Comparison of ENCODE assay signal across 2 fruit fly cellular contexts in the genomic region with DNA sequence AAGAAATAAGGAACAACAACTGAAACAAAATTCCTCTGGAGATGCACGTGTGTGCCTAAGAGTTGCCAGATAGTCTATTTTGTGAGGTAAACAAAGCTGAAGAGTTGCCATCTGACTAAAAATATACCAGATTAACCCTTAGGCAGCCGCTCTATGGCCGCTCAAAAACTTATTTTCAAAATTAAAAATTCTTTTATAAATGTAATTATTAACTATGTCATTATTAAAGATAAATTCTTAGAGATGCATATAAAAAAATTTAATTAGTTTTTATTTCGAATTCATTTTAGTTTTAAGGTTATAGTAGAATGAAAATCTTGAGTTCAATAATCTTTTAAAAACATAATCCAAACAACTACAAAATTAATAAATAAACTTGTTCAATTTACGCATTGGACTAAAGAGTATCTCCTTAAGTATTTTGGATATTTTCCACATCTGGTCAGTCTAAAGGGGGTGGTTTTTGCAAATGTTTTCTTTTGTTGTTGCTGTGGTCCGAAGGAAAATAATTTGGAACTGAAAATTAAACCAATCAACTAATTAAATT.
TF ChIP-seq lines count a peak whose summit lies in the region.

TSS of gene Tmx3 (plus strand) at position 442 of the 547 bp plus-strand sequence.

TF ChIP-seq in whole organism, embryonic, 481 proteins besides CTCF, POLR2A, EP300 and RAD21 (continued from another document and continues in another):
- no peak for TF ChIP-seq br (optimal IDR thresholded peaks at IDR 0.05; lab: Kevin White, UChicago)
- TF ChIP-seq ro (GFP tag; IDR thresholded peaks at IDR 0.05; lab: Robert Waterston, UW): peak; percentile 85
- TF ChIP-seq Aef1 (GFP tag; IDR thresholded peaks at IDR 0.05; lab: Robert Waterston, UW): peak; percentile 90
- TF ChIP-seq gfzf (GFP tag; optimal IDR thresholded peaks at IDR 0.05; lab: Kevin White, UChicago): peak; percentile 60
- TF ChIP-seq CG8281 (tag; optimal IDR thresholded peaks at IDR 0.05; lab: Kevin White, UChicago): peak; percentile 50
- peak; percentile 92 for TF ChIP-seq CG11085 (GFP tag; IDR thresholded peaks at IDR 0.05; lab: Robert Waterston, UW)
- peak; percentile 59 for TF ChIP-seq CG10431 (GFP tag; optimal IDR thresholded peaks at IDR 0.05; lab: Kevin White, UChicago)
- peak; percentile 32; the same call in 1 of the 3 replicates for TF ChIP-seq sr (GFP tag; IDR thresholded peaks at IDR 0.05; lab: Robert Waterston, UW)
- peak; percentile 83 for TF ChIP-seq CG4404 (GFP tag; IDR thresholded peaks at IDR 0.05; lab: Robert Waterston, UW)
- peak; percentile 70 for TF ChIP-seq Hsf (GFP tag; optimal IDR thresholded peaks at IDR 0.05; lab: Kevin White, UChicago)
- TF ChIP-seq gem (tag; optimal IDR thresholded peaks at IDR 0.05; lab: Kevin White, UChicago): peak; percentile 96
- peak; percentile 88 for TF ChIP-seq wdn (GFP tag; IDR thresholded peaks at IDR 0.05; lab: Robert Waterston, UW)
- TF ChIP-seq Gsc (GFP tag; IDR thresholded peaks at IDR 0.05; lab: Robert Waterston, UW): no peak
- TF ChIP-seq klu (GFP tag; IDR thresholded peaks at IDR 0.05; lab: Robert Waterston, UW): no peak
- TF ChIP-seq shn (GFP tag; optimal IDR thresholded peaks at IDR 0.05; lab: Kevin White, UChicago): peak; percentile 17
- TF ChIP-seq Mad (GFP tag; optimal IDR thresholded peaks at IDR 0.05; lab: Kevin White, UChicago): peak; percentile 36
- TF ChIP-seq CG9215 (GFP tag; IDR thresholded peaks at IDR 0.05; lab: Robert Waterston, UW): peak; percentile 84
- peak; percentile 87 for TF ChIP-seq CG4820 (GFP tag; optimal IDR thresholded peaks at IDR 0.05; lab: Kevin White, UChicago)
- peak; percentile 11 for TF ChIP-seq CG6854 (GFP tag; optimal IDR thresholded peaks at IDR 0.05; lab: Kevin White, UChicago)
- peak; percentile 70 for TF ChIP-seq Ravus (GFP tag; IDR thresholded peaks at IDR 0.05; lab: Robert Waterston, UW)
- TF ChIP-seq dysf (GFP tag; IDR thresholded peaks at IDR 0.05; lab: Robert Waterston, UW): peak; percentile 92; the same call in 2 of the 3 replicates
- peak in 1 of 2 experiments; percentile 90 for TF ChIP-seq bsh (GFP tag; optimal IDR thresholded peaks at IDR 0.05; lab: Kevin White, UChicago)
- TF ChIP-seq fu2 (GFP tag; optimal IDR thresholded peaks at IDR 0.05; lab: Kevin White, UChicago): peak; percentile 44
- TF ChIP-seq CG7372 (GFP tag; IDR thresholded peaks at IDR 0.05; lab: Robert Waterston, UW): peak; percentile 88
- TF ChIP-seq chif (GFP tag; optimal IDR thresholded peaks at IDR 0.05; lab: Kevin White, UChicago): peak; percentile 42 to 45
- peak; percentile 28 for TF ChIP-seq Dp (GFP tag; optimal IDR thresholded peaks at IDR 0.05; lab: Kevin White, UChicago)
- peak; percentile 79 for TF ChIP-seq CG10979 (tag; optimal IDR thresholded peaks at IDR 0.05; lab: Kevin White, UChicago)
- peak; percentile 72 for TF ChIP-seq Dip3 (GFP tag; optimal IDR thresholded peaks at IDR 0.05; lab: Kevin White, UChicago)
- TF ChIP-seq Sry-β (GFP tag; optimal IDR thresholded peaks at IDR 0.05; lab: Kevin White, UChicago): no peak
- TF ChIP-seq CG17328 (GFP tag; IDR thresholded peaks at IDR 0.05; lab: Robert Waterston, UW): peak; percentile 89
- peak; percentile 52 for TF ChIP-seq CG7271 (tag; optimal IDR thresholded peaks at IDR 0.05; lab: Kevin White, UChicago)
- peak; percentile 62 for TF ChIP-seq CG8944 (GFP tag; optimal IDR thresholded peaks at IDR 0.05; lab: Kevin White, UChicago)
- no peak; the same call in 1 of the 2 replicates for TF ChIP-seq CG17612 (GFP tag; IDR thresholded peaks at IDR 0.05; lab: Robert Waterston, UW)
- TF ChIP-seq da (GFP tag; optimal IDR thresholded peaks at IDR 0.05; lab: Kevin White, UChicago): no peak
- peak; percentile 89 for TF ChIP-seq dmrt11E (tag; optimal IDR thresholded peaks at IDR 0.05; lab: Kevin White, UChicago)
- peak; percentile 53 for TF ChIP-seq CG18764 (GFP tag; optimal IDR thresholded peaks at IDR 0.05; lab: Kevin White, UChicago)
- no peak for TF ChIP-seq CG34376 (GFP tag; optimal IDR thresholded peaks at IDR 0.05; lab: Kevin White, UChicago)
- TF ChIP-seq slp2 (GFP tag; optimal IDR thresholded peaks at IDR 0.05; lab: Kevin White, UChicago): peak; percentile 32
- TF ChIP-seq Abd-B (GFP tag; optimal IDR thresholded peaks at IDR 0.05; lab: Kevin White, UChicago): peak; percentile 90
- TF ChIP-seq hth (optimal IDR thresholded peaks at IDR 0.05; lab: Kevin White, UChicago): no peak
- TF ChIP-seq peb (GFP tag; IDR thresholded peaks at IDR 0.05; lab: Robert Waterston, UW): peak; percentile 56
- TF ChIP-seq pum (GFP tag; optimal IDR thresholded peaks at IDR 0.05; lab: Kevin White, UChicago): peak; percentile 55
- TF ChIP-seq cato (GFP tag; optimal IDR thresholded peaks at IDR 0.05; lab: Kevin White, UChicago; ENCODE audit: borderline replicate concordance): peak; percentile 73
- TF ChIP-seq CG18619 (GFP tag; optimal IDR thresholded peaks at IDR 0.05; lab: Kevin White, UChicago): peak; percentile 84
- peak; percentile 89 for TF ChIP-seq az2 (GFP tag; optimal IDR thresholded peaks at IDR 0.05; lab: Kevin White, UChicago)
- TF ChIP-seq Doc3 (GFP tag; IDR thresholded peaks at IDR 0.05; lab: Robert Waterston, UW; ENCODE audit: partially characterized antibody): no peak
- TF ChIP-seq CG34422 (GFP tag; IDR thresholded peaks at IDR 0.05; lab: Robert Waterston, UW): peak; percentile 96
- peak; percentile 95 for TF ChIP-seq Dbx (GFP tag; IDR thresholded peaks at IDR 0.05; lab: Robert Waterston, UW)
- TF ChIP-seq Sox100B (GFP tag; optimal IDR thresholded peaks at IDR 0.05; lab: Kevin White, UChicago): peak; percentile 75
- peak in 1 of 2 experiments; percentile 58 for TF ChIP-seq insv (GFP tag; optimal IDR thresholded peaks at IDR 0.05; lab: Kevin White, UChicago)
- TF ChIP-seq HLHmδ (GFP tag; optimal IDR thresholded peaks at IDR 0.05; lab: Kevin White, UChicago): no peak
- no peak for TF ChIP-seq CG12769 (tag; optimal IDR thresholded peaks at IDR 0.05; lab: Kevin White, UChicago)
- peak; percentile 88 for TF ChIP-seq zfh1 (GFP tag; IDR thresholded peaks at IDR 0.05; lab: Robert Waterston, UW)
- TF ChIP-seq gce (GFP tag; IDR thresholded peaks at IDR 0.05; lab: Robert Waterston, UW): peak; percentile 76; the same call in 2 of the 3 replicates
- TF ChIP-seq CG9932 (GFP tag; IDR thresholded peaks at IDR 0.05; lab: Robert Waterston, UW): peak; percentile 96
- peak; percentile 35 for TF ChIP-seq CG8089 (GFP tag; optimal IDR thresholded peaks at IDR 0.05; lab: Kevin White, UChicago)
- no peak for TF ChIP-seq Mes4 (GFP tag; optimal IDR thresholded peaks at IDR 0.05; lab: Kevin White, UChicago)
- peak; percentile 90 for TF ChIP-seq CG10209 (GFP tag; optimal IDR thresholded peaks at IDR 0.05; lab: Kevin White, UChicago)
- TF ChIP-seq CG10366 (GFP tag; IDR thresholded peaks at IDR 0.05; lab: Robert Waterston, UW): peak; percentile 91
- no peak for TF ChIP-seq luna (GFP tag; optimal IDR thresholded peaks at IDR 0.05; lab: Kevin White, UChicago)
- peak; percentile 91 for TF ChIP-seq PHDP (tag; optimal IDR thresholded peaks at IDR 0.05; lab: Kevin White, UChicago)
- no peak for TF ChIP-seq B-H2 (GFP tag; optimal IDR thresholded peaks at IDR 0.05; lab: Kevin White, UChicago)

TF ChIP-seq in whole organism, prepupa, 60 proteins besides CTCF, POLR2A, EP300 and RAD21 (continued from another document):
- peak; percentile 69 for TF ChIP-seq Sox14 (GFP tag; optimal IDR thresholded peaks at IDR 0.05; lab: Kevin White, UChicago)
- TF ChIP-seq ss (GFP tag; optimal IDR thresholded peaks at IDR 0.05; lab: Kevin White, UChicago): peak in 1 of 2 experiments; percentile 67
- TF ChIP-seq fd85E (GFP tag; optimal IDR thresholded peaks at IDR 0.05; lab: Kevin White, UChicago): no peak
- no peak for TF ChIP-seq CG4318 (GFP tag; optimal IDR thresholded peaks at IDR 0.05; lab: Kevin White, UChicago)
- no peak for TF ChIP-seq Lpt (GFP tag; optimal IDR thresholded peaks at IDR 0.05; lab: Kevin White, UChicago)
- peak; percentile 91 for TF ChIP-seq CG10631 (GFP tag; optimal IDR thresholded peaks at IDR 0.05; lab: Kevin White, UChicago)
- peak; percentile 85 for TF ChIP-seq CG15336 (GFP tag; IDR thresholded peaks at IDR 0.05; lab: Robert Waterston, UW)
- no peak for TF ChIP-seq Hr38 (GFP tag; optimal IDR thresholded peaks at IDR 0.05; lab: Kevin White, UChicago)
- TF ChIP-seq cyc (GFP tag; optimal IDR thresholded peaks at IDR 0.05; lab: Kevin White, UChicago): peak; percentile 74
- TF ChIP-seq CG8632 (GFP tag; optimal IDR thresholded peaks at IDR 0.05; lab: Kevin White, UChicago): peak; percentile 80
- TF ChIP-seq CG8119 (GFP tag; IDR thresholded peaks at IDR 0.05; lab: Robert Waterston, UW): peak; percentile 84; the same call in 2 of the 3 replicates
